Fruit fly (Drosophila melanogaster) whole organism, pupa: ENCODE results near the gene CG14455.

ENCODE experiments used
- CG10348 ChIP-seq: fragments of 200-800 bp; sonication (Bioruptor generic); IDR thresholded peaks from 2 replicates; pipeline ENCODE4 v1.3.6; 2022; ENCODE audit warnings: missing biosample characterization, missing genetic modification characterization
- CG12605 ChIP-seq: fragments of 200-800 bp; sonication (Bioruptor generic); IDR thresholded peaks from 2 replicates; pipeline ENCODE4 v1.3.6; 2022; ENCODE audit warnings: missing biosample characterization, missing genetic modification characterization
- CG14655 ChIP-seq: fragments of 200-800 bp; sonication (Bioruptor generic); optimal IDR thresholded peaks from 3 replicates; lab custom pipeline; 2017; ENCODE audit warnings: mild to moderate bottlenecking, missing biosample characterization, missing genetic modification reagents, missing genetic modification characterization
- CG15710 ChIP-seq: fragments of 200-800 bp; sonication (Bioruptor generic); optimal IDR thresholded peaks from 2 replicates; lab custom pipeline; 2018; ENCODE audit warnings: missing biosample characterization, mild to moderate bottlenecking, missing genetic modification characterization, moderate library complexity
- CG17806 ChIP-seq: fragments of 200-800 bp; sonication (Bioruptor generic); optimal IDR thresholded peaks from 2 replicates; lab custom pipeline; 2018; ENCODE audit warnings: missing biosample characterization, mild to moderate bottlenecking, missing genetic modification characterization, moderate library complexity
- CG8159 ChIP-seq: fragments of 200-800 bp; sonication (Bioruptor generic); optimal IDR thresholded peaks from 3 replicates; lab custom pipeline; 2018; ENCODE audit warnings: missing biosample characterization, mild to moderate bottlenecking, missing genetic modification characterization, moderate library complexity
- D1 ChIP-seq: fragments of 200-800 bp; sonication (Bioruptor generic); optimal IDR thresholded peaks from 2 replicates; lab custom pipeline; 2018; ENCODE audit warnings: missing biosample characterization, mild to moderate bottlenecking, missing genetic modification characterization, moderate library complexity
- EcR ChIP-seq: fragments of 200-800 bp; sonication (Bioruptor generic); optimal IDR thresholded peaks from 3 replicates; lab custom pipeline; 2019; ENCODE audit warnings: missing biosample characterization, missing genetic modification characterization, mild to moderate bottlenecking, moderate library complexity, missing genetic modification reagents
- Ets98B ChIP-seq: fragments of 200-800 bp; sonication (Bioruptor generic); IDR thresholded peaks from 2 replicates; pipeline ENCODE4 v1.3.6; 2022; ENCODE audit warnings: missing biosample characterization, missing genetic modification characterization
- Pif1A ChIP-seq: fragments of 200-800 bp; sonication (Bioruptor generic); optimal IDR thresholded peaks from 3 replicates; lab custom pipeline; 2016; ENCODE audit warnings: missing biosample characterization, missing genetic modification characterization
- Snoo ChIP-seq: fragments of 200-800 bp; sonication (Bioruptor generic); optimal IDR thresholded peaks from 3 replicates; lab custom pipeline; 2017; ENCODE audit warnings: missing biosample characterization, mild to moderate bottlenecking, missing genetic modification characterization, inconsistent platforms
- fd96Ca ChIP-seq: fragments of 200-800 bp; sonication (Bioruptor generic); IDR thresholded peaks from 3 replicates; pipeline ENCODE4 v1.3.6; 2022; ENCODE audit warnings: missing biosample characterization, missing genetic modification characterization
- gl ChIP-seq: fragments of 200-800 bp; sonication (Bioruptor generic); optimal IDR thresholded peaks from 2 replicates; lab custom pipeline; 2018; ENCODE audit warnings: missing biosample characterization, mild to moderate bottlenecking, missing genetic modification characterization
- rn ChIP-seq: fragments of 200-800 bp; sonication (Bioruptor generic); IDR thresholded peaks from 2 replicates; pipeline ENCODE4 v1.3.6; 2022; ENCODE audit warnings: missing biosample characterization, missing genetic modification characterization

DNA sequence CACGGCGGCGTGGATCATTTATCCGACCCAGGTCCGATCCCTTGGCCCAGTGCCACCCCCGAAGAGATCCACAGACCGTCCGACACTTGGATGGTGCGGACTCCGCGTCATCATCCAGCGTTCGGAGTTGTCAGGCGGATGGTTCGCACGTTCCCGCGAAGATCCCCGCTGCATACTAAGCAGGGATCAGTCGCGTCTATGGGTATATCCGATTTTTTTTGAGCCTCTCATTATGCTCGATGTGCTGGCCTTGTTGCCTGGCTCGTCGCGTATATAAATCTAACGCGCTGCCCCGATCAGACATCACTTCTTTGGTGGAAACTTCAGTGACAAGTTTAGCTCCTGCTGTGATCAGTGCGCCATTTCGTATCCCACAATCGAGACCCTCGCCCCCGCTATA is 25.0 kb upstream of the CG14455 start, which contains the start of gene CG11370:
- TF ChIP-seq EcR (no peak), CG17806 (tag; lab: Kevin White, UChicago) (no peak), gl (tag; lab: Kevin White, UChicago) (no peak), D1 (tag; lab: Kevin White, UChicago) (no peak), CG14655 (no peak), Ets98B (GFP tag; lab: Robert Waterston, UW) (no peak), fd96Ca (GFP tag; lab: Robert Waterston, UW) (no peak), Pif1A (GFP tag; lab: Kevin White, UChicago) (no peak), Snoo (tag; lab: Kevin White, UChicago) (no peak), CG10348 (GFP tag; lab: Robert Waterston, UW) (no peak), CG15710 (tag; lab: Kevin White, UChicago) (no peak), rn (GFP tag; lab: Robert Waterston, UW) (no peak), CG12605 (no peak), CG8159 (tag; lab: Kevin White, UChicago) (no peak)
